Worm (Caenorhabditis elegans): ENCODE data around the gene exc-13.
"Not testable (repeated sequence)": the region's sequence is repeated elsewhere in the genome, so short reads cannot be mapped to it uniquely, and the experiment has no call there.

Gene exc-13

DNA sequence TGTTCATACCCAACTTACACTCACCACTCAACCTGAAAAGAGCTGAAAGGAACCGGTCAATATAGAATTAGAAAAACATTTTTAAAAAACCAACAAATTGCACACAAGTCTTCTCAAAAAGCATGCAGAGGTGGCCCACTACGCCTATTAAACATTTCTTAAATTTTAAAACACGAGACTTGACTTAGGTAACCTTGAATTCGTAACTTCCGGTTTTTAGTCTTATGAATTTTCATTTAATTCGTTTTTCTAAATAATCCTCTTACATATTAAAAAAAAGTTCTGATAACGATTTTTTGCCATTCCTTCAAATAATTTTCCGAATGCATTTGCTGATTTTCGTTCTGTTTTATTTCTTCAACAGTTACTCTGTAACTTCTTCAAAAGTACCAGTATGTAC lies 37.0 kb upstream of the exc-13 start, which contains the start of gene clec-7:
clec-7 (plus strand) TSS at position 301 of the 400 bp plus-strand sequence.
- no peak for TF ChIP-seq ama-1 (optimal IDR thresholded peaks at IDR 0.05)
- TF ChIP-seq dpl-1 (GFP tag; optimal IDR thresholded peaks at IDR 0.05) = no peak
- TF ChIP-seq nhr-76 (tag; optimal IDR thresholded peaks at IDR 0.05) = no peak
- TF ChIP-seq mab-9 (GFP tag; IDR thresholded peaks at IDR 0.05) = no peak
- TF ChIP-seq aha-1 (tag; optimal IDR thresholded peaks at IDR 0.05) = no peak
- no peak for TF ChIP-seq rnt-1 (tag; optimal IDR thresholded peaks at IDR 0.05)
- no peak for TF ChIP-seq nhr-11 (tag; optimal IDR thresholded peaks at IDR 0.05)
- TF ChIP-seq nhr-237 (tag; optimal IDR thresholded peaks at IDR 0.05) = no peak
- TF ChIP-seq ceh-88 (GFP tag; IDR thresholded peaks at IDR 0.05) = no peak
- TF ChIP-seq fkh-10 (GFP tag; optimal IDR thresholded peaks at IDR 0.05) = no peak
- no peak for TF ChIP-seq C34B4.2 (tag; optimal IDR thresholded peaks at IDR 0.05)
- TF ChIP-seq fkh-8 (tag; optimal IDR thresholded peaks at IDR 0.05) = no peak
- TF ChIP-seq lin-39 (tag; optimal IDR thresholded peaks at IDR 0.05) = no peak

DNA sequence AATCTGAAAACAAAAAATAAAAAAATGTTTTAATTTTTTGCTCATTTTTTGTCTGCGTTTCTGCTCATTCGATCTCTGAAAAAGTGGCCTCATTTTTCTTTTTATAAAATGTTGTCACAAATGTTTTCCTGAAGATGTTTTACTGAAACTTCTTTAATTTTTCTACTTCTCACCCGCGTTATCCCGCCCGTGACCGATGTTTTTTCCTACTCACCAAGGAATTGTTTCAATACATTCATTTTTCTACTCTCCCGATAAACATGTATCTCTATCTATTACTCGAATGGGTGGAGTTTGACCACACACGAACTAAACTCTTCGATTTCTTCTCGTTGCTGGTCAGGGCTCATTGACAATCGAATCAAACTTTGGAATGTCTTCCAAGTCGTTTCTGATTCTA lies 34.2 kb upstream of the exc-13 start, which contains the start of gene F10G2.2:
F10G2.2 (plus strand) TSS at position 301 of the 400 bp plus-strand sequence.
- TF ChIP-seq ztf-11 (tag; optimal IDR thresholded peaks at IDR 0.05) (no peak), grh-1 (GFP tag; IDR thresholded peaks at IDR 0.05) (no peak), sptf-1 (tag; optimal IDR thresholded peaks at IDR 0.05) (no peak)

DNA sequence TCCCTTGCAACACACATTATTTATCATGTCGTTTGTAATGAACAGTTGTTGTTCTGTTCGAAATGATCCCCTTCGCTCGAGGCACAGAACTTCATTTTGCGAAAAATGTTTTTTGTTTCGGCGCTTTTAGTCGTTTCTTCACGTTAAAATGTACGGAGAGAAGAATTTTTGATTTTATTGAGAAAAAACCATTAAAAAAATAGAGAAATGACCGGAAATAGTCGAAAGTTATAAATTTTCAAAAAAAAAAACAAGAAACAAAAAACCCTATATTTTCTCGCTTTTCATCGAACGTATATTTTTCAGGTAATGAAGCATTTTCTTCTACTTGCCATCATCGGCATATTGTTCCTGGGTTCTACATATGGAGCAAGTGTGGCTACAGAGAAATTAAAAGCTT lies 32.8 kb upstream of the exc-13 start, which contains the start of gene F10G2.1:
F10G2.1 (plus strand) TSS at position 301 of the 400 bp plus-strand sequence.
- TF ChIP-seq nhr-76 (tag; optimal IDR thresholded peaks at IDR 0.05) = no peak
- TF ChIP-seq pag-3 (tag; optimal IDR thresholded peaks at IDR 0.05; ENCODE audit: borderline replicate concordance, insufficient read depth) = no peak
- no peak for TF ChIP-seq hpl-2 (GFP tag; optimal IDR thresholded peaks at IDR 0.05)
- no peak for TF ChIP-seq dpl-1 (GFP tag; optimal IDR thresholded peaks at IDR 0.05)
- TF ChIP-seq rnt-1 (tag; optimal IDR thresholded peaks at IDR 0.05) = no peak
- no peak for TF ChIP-seq fkh-4 (tag; optimal IDR thresholded peaks at IDR 0.05; ENCODE audit: borderline replicate concordance)
- TF ChIP-seq tlp-1 (tag; optimal IDR thresholded peaks at IDR 0.05) = no peak
- no peak for TF ChIP-seq nhr-237 (tag; optimal IDR thresholded peaks at IDR 0.05)
- no peak for TF ChIP-seq C04F5.9 (tag; optimal IDR thresholded peaks at IDR 0.05)
- no peak for TF ChIP-seq fkh-10 (GFP tag; optimal IDR thresholded peaks at IDR 0.05)
- no peak for TF ChIP-seq zag-1 (tag; optimal IDR thresholded peaks at IDR 0.05)
- TF ChIP-seq lin-35 (GFP tag; optimal IDR thresholded peaks at IDR 0.05) = no peak

DNA sequence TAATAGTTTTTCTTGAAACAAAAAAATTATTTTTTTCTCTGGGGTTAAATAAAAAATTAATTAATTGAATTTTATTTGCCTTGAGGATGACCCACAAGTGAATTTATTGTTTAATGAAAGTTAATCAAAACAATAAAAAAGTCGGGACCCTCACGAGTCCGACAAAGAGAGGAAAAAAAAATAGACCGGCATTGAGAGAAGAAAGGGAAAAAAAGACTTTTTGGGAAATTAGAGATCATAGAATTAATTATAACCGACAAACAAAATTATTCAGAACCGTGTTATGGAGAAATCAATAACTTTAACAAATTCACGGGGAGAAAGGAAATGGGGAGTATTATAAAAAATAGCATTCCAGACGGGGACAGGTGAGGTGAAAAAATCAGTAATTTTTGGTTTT lies 27.8 kb upstream of the exc-13 start, which contains the start of gene F10G2.7:
F10G2.7 (minus strand) TSS at position 101 of the 400 bp plus-strand sequence.
- TF ChIP-seq C04F5.9, blmp-1, ztf-4 (tag; optimal IDR thresholded peaks at IDR 0.05): not testable (repeated sequence)

DNA sequence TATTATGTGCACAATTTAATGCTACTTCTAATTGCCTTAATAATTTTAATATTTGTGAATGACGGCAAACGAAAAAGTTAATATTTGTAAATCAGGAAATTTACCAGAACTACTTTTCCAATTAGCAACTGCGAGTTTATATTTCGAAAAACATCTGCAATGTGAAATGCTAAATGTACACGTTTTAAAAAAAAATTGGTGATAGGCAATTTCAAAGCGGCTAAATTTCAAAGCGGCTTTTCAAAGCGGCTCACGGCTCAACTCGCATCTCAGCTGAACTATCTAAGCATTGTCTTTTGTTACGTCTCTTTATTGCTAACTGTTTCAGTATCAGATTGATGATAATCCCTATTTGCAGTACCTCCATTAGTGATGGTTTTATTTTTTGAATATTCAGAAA lies 25.2 kb upstream of the exc-13 start, which contains the start of gene srh-187:
srh-187 (minus strand) TSS at position 101 of the 400 bp plus-strand sequence.
- TF ChIP-seq alr-1 (tag; optimal IDR thresholded peaks at IDR 0.05; ENCODE audit: borderline replicate concordance) = no peak
- TF ChIP-seq ztf-11 (tag; optimal IDR thresholded peaks at IDR 0.05) = no peak
- no peak for TF ChIP-seq tlp-1 (tag; optimal IDR thresholded peaks at IDR 0.05)
- no peak for TF ChIP-seq lin-13 (GFP tag; optimal IDR thresholded peaks at IDR 0.05)
- no peak for TF ChIP-seq nhr-90 (tag; optimal IDR thresholded peaks at IDR 0.05; ENCODE audit: poor library complexity)
- no peak for TF ChIP-seq nhr-85 (tag)
- TF ChIP-seq hlh-4 (tag; optimal IDR thresholded peaks at IDR 0.05) = no peak
- no peak for TF ChIP-seq C34B4.2 (tag; optimal IDR thresholded peaks at IDR 0.05)
- no peak for TF ChIP-seq sox-4 (tag; optimal IDR thresholded peaks at IDR 0.05)
- TF ChIP-seq mef-2 (tag; optimal IDR thresholded peaks at IDR 0.05) = no peak
- no peak for TF ChIP-seq unc-130 (tag; optimal IDR thresholded peaks at IDR 0.05)

Data from whole organism, L1 larva.